Worm (Caenorhabditis elegans): Measurements from ENCODE around the gene F42A10.7.

F42A10.7 gene

DNA sequence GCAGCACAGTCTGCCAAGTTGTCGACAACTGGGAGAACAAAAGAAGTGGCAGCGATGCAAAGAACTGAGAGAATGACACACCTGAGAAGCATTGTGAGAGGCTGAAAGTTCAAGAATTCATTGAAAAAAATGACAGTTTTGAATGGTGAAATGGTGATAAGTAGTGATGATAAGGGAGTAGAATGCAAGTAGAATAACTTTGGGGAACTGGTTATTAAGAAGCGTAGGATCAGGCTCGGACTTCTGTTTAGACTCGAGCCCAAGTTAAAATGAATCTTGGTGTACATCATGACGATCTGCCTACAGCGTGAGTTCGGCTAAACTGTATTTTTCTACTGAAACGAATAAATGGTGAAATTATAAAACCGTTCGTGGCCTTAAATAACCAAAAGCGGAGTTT is at the start of gene F42A10.7:
Gene F42A10.7, minus strand, starts transcription at position 101 of the 400 bp plus-strand sequence.
- no peak for TF ChIP-seq fkh-6 (tag; optimal IDR thresholded peaks at IDR 0.05)
- no peak for TF ChIP-seq mec-3 (tag; optimal IDR thresholded peaks at IDR 0.05; ENCODE audit: borderline replicate concordance)
- no peak for TF ChIP-seq fkh-10 (GFP tag; optimal IDR thresholded peaks at IDR 0.05)
- TF ChIP-seq pros-1 (tag; optimal IDR thresholded peaks at IDR 0.05), result no peak
- no peak for TF ChIP-seq ceh-24 (tag; optimal IDR thresholded peaks at IDR 0.05)
- TF ChIP-seq zip-5 (tag; optimal IDR thresholded peaks at IDR 0.05), result no peak
- TF ChIP-seq nfya-1 (tag; optimal IDR thresholded peaks at IDR 0.05), result no peak
- TF ChIP-seq pag-3 (tag; optimal IDR thresholded peaks at IDR 0.05; ENCODE audit: borderline replicate concordance), result no peak
- no peak for TF ChIP-seq gmeb-2 (tag; optimal IDR thresholded peaks at IDR 0.05)

ce11 chrIII:6221403-6221802 is 42.9 kb upstream of the F42A10.7 start:
- no peak for TF ChIP-seq rnt-1 (tag; optimal IDR thresholded peaks at IDR 0.05)
- TF ChIP-seq nfya-1 (tag; optimal IDR thresholded peaks at IDR 0.05), result no peak
- TF ChIP-seq odd-2 (tag; optimal IDR thresholded peaks at IDR 0.05), result no peak
- TF ChIP-seq pax-1 (tag; optimal IDR thresholded peaks at IDR 0.05), result no peak
- no peak for TF ChIP-seq dmd-4 (tag; optimal IDR thresholded peaks at IDR 0.05; ENCODE audit: borderline replicate concordance)
- no peak for TF ChIP-seq npax-4 (tag; optimal IDR thresholded peaks at IDR 0.05)
- no peak for TF ChIP-seq elt-4 (tag; optimal IDR thresholded peaks at IDR 0.05)
- TF ChIP-seq ceh-34 (tag; optimal IDR thresholded peaks at IDR 0.05), result no peak
- no peak for TF ChIP-seq lim-6 (tag; optimal IDR thresholded peaks at IDR 0.05)
- no peak for TF ChIP-seq elt-2 (tag; optimal IDR thresholded peaks at IDR 0.05)
- TF ChIP-seq fax-1 (tag; optimal IDR thresholded peaks at IDR 0.05), result no peak
- TF ChIP-seq lin-11 (tag; optimal IDR thresholded peaks at IDR 0.05), result no peak
- TF ChIP-seq K02D7.2 (tag; optimal IDR thresholded peaks at IDR 0.05), result no peak

DNA sequence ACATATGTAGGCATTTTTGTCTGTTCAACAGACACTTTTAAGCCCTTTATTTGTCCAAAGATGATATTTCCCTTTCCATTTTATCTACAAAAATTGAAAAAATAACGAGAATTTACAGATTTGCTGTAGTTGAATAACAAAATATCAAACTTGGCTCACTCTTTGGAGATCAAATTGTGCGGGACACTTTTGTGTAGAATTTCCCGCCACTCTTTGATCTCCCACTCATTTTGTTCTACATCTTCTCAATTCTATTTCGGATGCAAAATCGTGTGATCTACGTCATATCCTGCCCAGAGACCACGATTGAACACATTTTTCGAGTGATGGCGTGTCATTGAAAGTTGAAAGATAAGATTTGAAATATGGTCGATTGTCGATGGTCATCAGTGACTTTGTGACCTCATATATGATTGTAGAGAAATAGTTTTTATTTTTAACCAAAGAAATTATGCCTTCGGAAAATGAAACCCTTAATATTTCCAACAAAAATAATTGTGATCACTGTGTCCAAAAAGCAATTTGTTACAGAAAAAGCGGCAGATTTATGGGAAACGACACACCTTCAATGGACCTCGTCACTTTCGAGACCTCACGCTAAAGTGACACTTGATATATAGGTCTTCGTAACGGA is 38.5 kb upstream of the F42A10.7 start, which contains the start of gene hot-4:
Gene hot-4, plus strand, starts transcription at position 584 of the 634 bp plus-strand sequence.
- TF ChIP-seq unc-55 (GFP tag; optimal IDR thresholded peaks at IDR 0.05) (no peak), odd-2 (tag; optimal IDR thresholded peaks at IDR 0.05) (no peak)

DNA sequence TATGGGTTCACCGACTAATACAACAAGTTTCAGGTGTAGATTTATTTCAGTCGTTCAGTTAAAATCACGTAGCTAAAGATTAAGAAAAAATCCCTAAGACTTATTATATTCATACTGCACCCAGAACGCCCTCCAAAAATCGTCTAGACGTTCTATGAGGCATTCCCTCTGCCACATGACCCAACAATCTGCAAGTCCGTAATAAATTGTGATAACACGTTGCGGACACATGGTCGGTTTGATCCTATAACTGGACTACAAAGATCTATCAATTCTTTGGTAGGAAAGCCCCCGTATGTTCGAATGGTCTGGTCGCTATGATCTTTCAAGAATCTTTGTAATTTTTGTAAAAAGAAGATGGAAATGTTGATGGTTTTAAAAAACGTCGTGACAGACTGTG is 37.5 kb upstream of the F42A10.7 start:
- TF ChIP-seq fkh-6 (tag; optimal IDR thresholded peaks at IDR 0.05), result no peak
- TF ChIP-seq ceh-22 (tag; optimal IDR thresholded peaks at IDR 0.05), result no peak
- no peak for TF ChIP-seq elt-2 (tag; optimal IDR thresholded peaks at IDR 0.05)
- no peak for TF ChIP-seq sdc-2 (tag; optimal IDR thresholded peaks at IDR 0.05)
- no peak for TF ChIP-seq unc-55 (GFP tag; optimal IDR thresholded peaks at IDR 0.05)
- no peak for TF ChIP-seq pros-1 (tag; optimal IDR thresholded peaks at IDR 0.05)
- no peak for TF ChIP-seq rnt-1 (tag; optimal IDR thresholded peaks at IDR 0.05)
- TF ChIP-seq K02D7.2 (tag; optimal IDR thresholded peaks at IDR 0.05), result no peak
- TF ChIP-seq sox-2 (GFP tag; IDR thresholded peaks at IDR 0.05), result no peak
- no peak for TF ChIP-seq hlh-13 (GFP tag; optimal IDR thresholded peaks at IDR 0.05)
- TF ChIP-seq pha-4 (tag; optimal IDR thresholded peaks at IDR 0.05), result no peak
- TF ChIP-seq madf-2 (tag; optimal IDR thresholded peaks at IDR 0.05), result no peak
- TF ChIP-seq ceh-48 (tag; optimal IDR thresholded peaks at IDR 0.05), result no peak

DNA sequence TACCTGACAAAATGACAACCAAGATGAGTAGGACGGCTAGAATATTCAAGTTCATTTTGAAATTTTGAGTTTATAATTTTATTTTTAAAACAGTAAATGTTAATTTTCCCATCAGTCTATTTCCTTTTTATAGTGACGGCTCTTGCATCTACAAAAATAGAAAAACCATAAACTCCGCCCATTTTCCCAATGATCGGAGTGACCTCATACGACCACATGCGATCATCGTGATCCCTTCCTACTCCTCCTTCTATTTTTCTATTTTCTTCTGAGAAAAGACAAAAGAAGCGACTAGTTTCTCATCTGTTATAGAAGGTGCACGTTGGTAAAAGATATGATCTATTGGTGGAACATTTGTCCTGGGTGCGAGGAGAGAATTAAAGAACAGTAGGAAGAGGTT is 37.0 kb upstream of the F42A10.7 start, which contains the start of gene C23G10.11:
Gene C23G10.11, minus strand, starts transcription at position 101 of the 400 bp plus-strand sequence.
- TF ChIP-seq pros-1 (tag; optimal IDR thresholded peaks at IDR 0.05) (no peak), ceh-22 (tag; optimal IDR thresholded peaks at IDR 0.05) (no peak), mec-3 (tag; optimal IDR thresholded peaks at IDR 0.05; ENCODE audit: borderline replicate concordance) (no peak), Y22D7AL.16 (tag; optimal IDR thresholded peaks at IDR 0.05) (no peak), K09A11.1 (tag; optimal IDR thresholded peaks at IDR 0.05; ENCODE audit: insufficient read depth) (no peak), nfya-1 (tag; optimal IDR thresholded peaks at IDR 0.05) (no peak), pha-4 (tag; optimal IDR thresholded peaks at IDR 0.05) (no peak), zip-5 (tag; optimal IDR thresholded peaks at IDR 0.05) (no peak)
